7 fruit fly cellular contexts compared by ENCODE assay signal in the genomic region with DNA sequence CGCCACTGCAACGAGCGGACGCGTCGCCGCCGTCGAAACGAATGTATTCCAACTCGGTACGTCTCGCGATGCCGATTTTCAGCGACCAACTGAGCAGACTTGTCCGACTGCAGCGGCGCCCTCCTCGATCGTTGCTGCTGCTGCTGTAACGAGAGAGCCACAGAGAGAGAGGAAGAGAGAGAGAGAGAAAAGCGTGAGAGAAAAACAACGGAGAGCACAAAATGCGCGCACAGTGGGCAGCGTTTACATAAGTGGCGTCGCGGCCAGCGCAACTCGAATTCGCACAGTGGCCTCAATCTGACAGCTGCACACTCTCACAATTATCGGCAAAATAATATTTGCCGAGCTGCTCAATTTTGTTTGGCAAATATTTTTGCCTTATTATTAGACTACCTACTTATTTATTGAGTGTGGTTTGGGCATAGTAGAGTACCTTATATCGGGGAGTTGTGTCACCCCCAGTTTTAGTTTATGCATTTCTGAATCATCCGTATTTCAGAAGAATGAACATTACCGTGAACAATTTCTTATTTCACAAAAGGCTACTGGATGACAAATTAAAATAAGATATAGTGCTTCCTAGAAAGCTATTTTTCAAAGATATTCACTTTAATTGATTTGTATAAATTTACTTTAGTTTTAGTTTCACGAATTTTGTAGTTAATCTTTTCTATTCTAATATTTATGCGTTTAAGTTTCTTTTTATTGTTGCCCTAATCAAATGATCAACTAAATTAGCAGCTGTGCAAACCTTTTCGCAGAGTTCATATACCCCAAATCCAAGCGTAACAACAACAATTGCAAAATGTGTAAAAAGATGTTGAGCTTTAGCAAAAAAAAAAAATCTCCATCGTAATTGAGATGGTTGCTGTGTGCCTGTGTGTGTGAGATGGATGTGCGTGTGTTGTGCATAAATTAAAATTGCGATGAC.
TF ChIP-seq lines count a peak whose summit lies in the region.

No protein-coding gene starts in this region.

- TF ChIP-seq CTCF in whole organism, embryonic (GFP tag; optimal IDR thresholded peaks at IDR 0.05; lab: Kevin White, UChicago) = peak; percentile 13

TF ChIP-seq in Kc167, 6 proteins besides CTCF, POLR2A, EP300 and RAD21:
- TF ChIP-seq insv (optimal IDR thresholded peaks at IDR 0.05; lab: Kevin White, UChicago) (peak; percentile 35), h (optimal IDR thresholded peaks at IDR 0.05; lab: Kevin White, UChicago) (no peak), psq (optimal IDR thresholded peaks at IDR 0.05; lab: Kevin White, UChicago) (no peak), Sin3A (optimal IDR thresholded peaks at IDR 0.05; lab: Kevin White, UChicago) (no peak), ttk (optimal IDR thresholded peaks at IDR 0.05; lab: Kevin White, UChicago) (no peak), Myc (optimal IDR thresholded peaks at IDR 0.05; lab: Kevin White, UChicago) (no peak)

TF ChIP-seq in whole organism, 6 proteins besides CTCF, POLR2A, EP300 and RAD21:
- peak; percentile 99 for TF ChIP-seq Dll (optimal IDR thresholded peaks at IDR 0.05; lab: Kevin White, UChicago)
- no peak for TF ChIP-seq EcR (GFP tag; optimal IDR thresholded peaks at IDR 0.05; lab: Kevin White, UChicago)
- no peak for TF ChIP-seq psq (optimal IDR thresholded peaks at IDR 0.05; lab: Kevin White, UChicago)
- no peak for TF ChIP-seq pan (optimal IDR thresholded peaks at IDR 0.05; lab: Kevin White, UChicago)
TF ChIP-seq in whole organism: peak in this region for 1.

TF ChIP-seq in whole organism, adult, 20 proteins besides CTCF, POLR2A, EP300 and RAD21 (continues in another document):
- peak; percentile 29 for TF ChIP-seq CG7101 (tag; optimal IDR thresholded peaks at IDR 0.05; lab: Kevin White, UChicago)
- TF ChIP-seq bab1 (GFP tag; optimal IDR thresholded peaks at IDR 0.05; lab: Kevin White, UChicago) = peak; percentile 7
- no peak for TF ChIP-seq ovo (GFP tag; optimal IDR thresholded peaks at IDR 0.05; lab: Kevin White, UChicago)
- TF ChIP-seq CG1620 (GFP tag; optimal IDR thresholded peaks at IDR 0.05; lab: Kevin White, UChicago) = peak; percentile 34
- TF ChIP-seq Clk (GFP tag; optimal IDR thresholded peaks at IDR 0.05; lab: Kevin White, UChicago) = peak; percentile 27
- no peak for TF ChIP-seq cic (GFP tag; optimal IDR thresholded peaks at IDR 0.05; lab: Kevin White, UChicago)
- no peak for TF ChIP-seq CG12768 (GFP tag; optimal IDR thresholded peaks at IDR 0.05; lab: Kevin White, UChicago)
- TF ChIP-seq toe (GFP tag; optimal IDR thresholded peaks at IDR 0.05; lab: Kevin White, UChicago) = peak; percentile 69
- peak; percentile 63 for TF ChIP-seq CG11617 (GFP tag; optimal IDR thresholded peaks at IDR 0.05; lab: Kevin White, UChicago)
- peak; percentile 33 for TF ChIP-seq CG33017 (tag; optimal IDR thresholded peaks at IDR 0.05; lab: Kevin White, UChicago)
- no peak for TF ChIP-seq tj (GFP tag; optimal IDR thresholded peaks at IDR 0.05; lab: Kevin White, UChicago)
- TF ChIP-seq cnc (optimal IDR thresholded peaks at IDR 0.05; lab: Kevin White, UChicago) = no peak
- no peak for TF ChIP-seq CG14711 (tag; optimal IDR thresholded peaks at IDR 0.05; lab: Kevin White, UChicago)
- TF ChIP-seq Hr96 (GFP tag; optimal IDR thresholded peaks at IDR 0.05; lab: Kevin White, UChicago) = peak; percentile 40

TF ChIP-seq in whole organism, embryonic, 481 proteins besides CTCF, POLR2A, EP300 and RAD21 (continues in another document):
- peak; percentile 41 for TF ChIP-seq Gsc (GFP tag; IDR thresholded peaks at IDR 0.05; lab: Robert Waterston, UW)
- TF ChIP-seq Antp (GFP tag; optimal IDR thresholded peaks at IDR 0.05; lab: Kevin White, UChicago) = peak; percentile 85
- TF ChIP-seq lov (optimal IDR thresholded peaks at IDR 0.05; lab: Kevin White, UChicago) = no peak
- TF ChIP-seq lov (GFP tag; IDR thresholded peaks at IDR 0.05; lab: Robert Waterston, UW) = peak; percentile 56; the same call in 1 of the 3 replicates
- peak; percentile 48 for TF ChIP-seq CG30431 (GFP tag; optimal IDR thresholded peaks at IDR 0.05; lab: Kevin White, UChicago)
- peak; percentile 19 for TF ChIP-seq crc (GFP tag; optimal IDR thresholded peaks at IDR 0.05; lab: Kevin White, UChicago)
- TF ChIP-seq vvl (GFP tag; IDR thresholded peaks at IDR 0.05; lab: Robert Waterston, UW) = peak; percentile 84
- peak; percentile 47 for TF ChIP-seq Hmr (GFP tag; optimal IDR thresholded peaks at IDR 0.05; lab: Kevin White, UChicago)
- TF ChIP-seq CG15011 (GFP tag; optimal IDR thresholded peaks at IDR 0.05; lab: Kevin White, UChicago) = no peak
- no peak for TF ChIP-seq Lhr (GFP tag; optimal IDR thresholded peaks at IDR 0.05; lab: Kevin White, UChicago)
- TF ChIP-seq CG13296 (GFP tag; optimal IDR thresholded peaks at IDR 0.05; lab: Kevin White, UChicago) = peak; percentile 60
- TF ChIP-seq Mrtf (GFP tag; IDR thresholded peaks at IDR 0.05; lab: Robert Waterston, UW) = peak; percentile 71; the same call in 2 of the 3 replicates
- TF ChIP-seq Spps (tag; optimal IDR thresholded peaks at IDR 0.05; lab: Kevin White, UChicago) = no peak
- TF ChIP-seq sug (tag; optimal IDR thresholded peaks at IDR 0.05; lab: Kevin White, UChicago) = peak; percentile 28

TF ChIP-seq in whole organism, prepupa, 60 proteins besides CTCF, POLR2A, EP300 and RAD21 (continues in another document):
- TF ChIP-seq Eip93F (GFP tag; optimal IDR thresholded peaks at IDR 0.05; lab: Kevin White, UChicago) (no peak), Lpt (GFP tag; optimal IDR thresholded peaks at IDR 0.05; lab: Kevin White, UChicago) (no peak), vri (GFP tag; optimal IDR thresholded peaks at IDR 0.05; lab: Kevin White, UChicago) (peak; percentile 89), CG10669 (GFP tag; optimal IDR thresholded peaks at IDR 0.05; lab: Kevin White, UChicago) (peak; percentile 42), Eip75B (GFP tag; optimal IDR thresholded peaks at IDR 0.05; lab: Kevin White, UChicago) (peak; percentile 67), CG6808 (GFP tag; optimal IDR thresholded peaks at IDR 0.05; lab: Kevin White, UChicago) (no peak), CG10631 (GFP tag; optimal IDR thresholded peaks at IDR 0.05; lab: Kevin White, UChicago) (peak; percentile 57), Gug (GFP tag; IDR thresholded peaks at IDR 0.05; lab: Robert Waterston, UW) (peak; percentile 39; the same call in 1 of the 2 replicates), CG15336 (GFP tag; IDR thresholded peaks at IDR 0.05; lab: Robert Waterston, UW) (peak; percentile 66; the same call in 1 of the 2 replicates), lz (GFP tag; optimal IDR thresholded peaks at IDR 0.05; lab: Kevin White, UChicago) (peak; percentile 76), Ets96B (tag; optimal IDR thresholded peaks at IDR 0.05; lab: Kevin White, UChicago) (peak; percentile 28), CG8119 (GFP tag; IDR thresholded peaks at IDR 0.05; lab: Robert Waterston, UW) (peak; percentile 44; the same call in 2 of the 3 replicates), CG6792 (GFP tag; optimal IDR thresholded peaks at IDR 0.05; lab: Kevin White, UChicago) (peak; percentile 60), achi (GFP tag; optimal IDR thresholded peaks at IDR 0.05; lab: Kevin White, UChicago) (peak; percentile 43)

TF ChIP-seq in whole organism, pupa, 21 proteins besides CTCF, POLR2A, EP300 and RAD21 (continues in another document):
- TF ChIP-seq CG8159 (tag; optimal IDR thresholded peaks at IDR 0.05; lab: Kevin White, UChicago) = peak; percentile 51
- peak; percentile 29 for TF ChIP-seq CG17806 (tag; optimal IDR thresholded peaks at IDR 0.05; lab: Kevin White, UChicago)
- no peak for TF ChIP-seq Snoo (tag; optimal IDR thresholded peaks at IDR 0.05; lab: Kevin White, UChicago)
- peak; percentile 85 for TF ChIP-seq CG13204 (GFP tag; optimal IDR thresholded peaks at IDR 0.05; lab: Kevin White, UChicago)
- no peak for TF ChIP-seq CG34367 (tag; optimal IDR thresholded peaks at IDR 0.05; lab: Kevin White, UChicago)
- peak; percentile 37 for TF ChIP-seq CG15710 (tag; optimal IDR thresholded peaks at IDR 0.05; lab: Kevin White, UChicago)
- peak; percentile 62 for TF ChIP-seq CG4496 (GFP tag; IDR thresholded peaks at IDR 0.05; lab: Robert Waterston, UW)
- peak; percentile 19 for TF ChIP-seq Pif1A (GFP tag; optimal IDR thresholded peaks at IDR 0.05; lab: Kevin White, UChicago)
- peak; percentile 68; the same call in 2 of the 3 replicates for TF ChIP-seq fd96Ca (GFP tag; IDR thresholded peaks at IDR 0.05; lab: Robert Waterston, UW)
- TF ChIP-seq CG32121 (GFP tag; IDR thresholded peaks at IDR 0.05; lab: Robert Waterston, UW) = no peak; the same call in 1 of the 2 replicates
- TF ChIP-seq Pif1B (GFP tag; optimal IDR thresholded peaks at IDR 0.05; lab: Kevin White, UChicago) = peak; percentile 50
- no peak for TF ChIP-seq CG10348 (GFP tag; IDR thresholded peaks at IDR 0.05; lab: Robert Waterston, UW)
- no peak for TF ChIP-seq EcR (GFP tag; optimal IDR thresholded peaks at IDR 0.05; lab: Kevin White, UChicago)
- peak; percentile 25 for TF ChIP-seq D1 (tag; optimal IDR thresholded peaks at IDR 0.05; lab: Kevin White, UChicago)
- peak; percentile 20 for TF ChIP-seq gl (tag; optimal IDR thresholded peaks at IDR 0.05; lab: Kevin White, UChicago)
- TF ChIP-seq CG9948 (tag; optimal IDR thresholded peaks at IDR 0.05; lab: Kevin White, UChicago) = peak; percentile 15

TF ChIP-seq in whole organism, wandering third instar larva, 38 proteins besides CTCF, POLR2A, EP300 and RAD21 (continues in another document):
- TF ChIP-seq HLH106 (tag; optimal IDR thresholded peaks at IDR 0.05; lab: Kevin White, UChicago) (peak; percentile 74), brk (GFP tag; optimal IDR thresholded peaks at IDR 0.05; lab: Kevin White, UChicago) (peak; percentile 52), fru (GFP tag; optimal IDR thresholded peaks at IDR 0.05; lab: Kevin White, UChicago) (peak; percentile 64), Dif (GFP tag; optimal IDR thresholded peaks at IDR 0.05; lab: Kevin White, UChicago; ENCODE audit: partially characterized antibody) (peak; percentile 100), lola (GFP tag; optimal IDR thresholded peaks at IDR 0.05; lab: Kevin White, UChicago) (no peak), jim (GFP tag; optimal IDR thresholded peaks at IDR 0.05; lab: Kevin White, UChicago) (peak; percentile 75), CG9705 (GFP tag; optimal IDR thresholded peaks at IDR 0.05; lab: Kevin White, UChicago) (peak; percentile 21), ey (GFP tag; optimal IDR thresholded peaks at IDR 0.05; lab: Kevin White, UChicago) (peak; percentile 69), foxo (GFP tag; optimal IDR thresholded peaks at IDR 0.05; lab: Kevin White, UChicago) (peak in 1 of 2 experiments; percentile 75), Hnf4 (GFP tag; optimal IDR thresholded peaks at IDR 0.05; lab: Kevin White, UChicago) (peak; percentile 75), Sp1 (GFP tag; optimal IDR thresholded peaks at IDR 0.05; lab: Kevin White, UChicago) (peak; percentile 59), CG32264 (GFP tag; optimal IDR thresholded peaks at IDR 0.05; lab: Kevin White, UChicago) (peak; percentile 31), Hr83 (GFP tag; optimal IDR thresholded peaks at IDR 0.05; lab: Kevin White, UChicago; ENCODE audit: poor library complexity, severe bottlenecking) (peak; percentile 58), woc (GFP tag; optimal IDR thresholded peaks at IDR 0.05; lab: Kevin White, UChicago) (peak; percentile 87), sv (GFP tag; optimal IDR thresholded peaks at IDR 0.05; lab: Kevin White, UChicago) (peak; percentile 74), h (GFP tag; optimal IDR thresholded peaks at IDR 0.05; lab: Kevin White, UChicago) (peak; percentile 24), CrebA (GFP tag; optimal IDR thresholded peaks at IDR 0.05; lab: Kevin White, UChicago; ENCODE audit: borderline replicate concordance) (peak; percentile 11)
